Fruit fly (Drosophila melanogaster) whole organism, embryonic: ENCODE results near the gene Acp36DE.

ENCODE experiments used
- Antp ChIP-seq: fragments of 200-800 bp; sonication (Bioruptor generic); optimal IDR thresholded peaks from 3 replicates; lab custom pipeline; 2016; ENCODE audit warnings: missing biosample characterization, missing genetic modification characterization
- Atf3 ChIP-seq: fragments of 200-800 bp; sonication (Bioruptor generic); optimal IDR thresholded peaks from 3 replicates; lab custom pipeline; 2016; ENCODE audit warnings: missing biosample characterization, missing genetic modification characterization
- CG10431 ChIP-seq: fragments of 200-800 bp; sonication (Bioruptor generic); optimal IDR thresholded peaks from 3 replicates; lab custom pipeline; 2018; ENCODE audit warnings: missing biosample characterization, mild to moderate bottlenecking, missing genetic modification characterization
- CG10979 ChIP-seq: fragments of 200-800 bp; sonication (Bioruptor generic); optimal IDR thresholded peaks from 2 replicates; lab custom pipeline; 2018; ENCODE audit warnings: missing biosample characterization, mild to moderate bottlenecking, missing genetic modification characterization, moderate library complexity
- CG11695 ChIP-seq: fragments of 200-800 bp; sonication (Bioruptor generic); IDR thresholded peaks from 3 replicates; pipeline ENCODE4 v1.3.6; 2022; ENCODE audit warnings: missing biosample characterization, missing genetic modification characterization
- CG12744 ChIP-seq: fragments of 200-800 bp; sonication (Bioruptor generic); optimal IDR thresholded peaks from 2 replicates; lab custom pipeline; 2016; ENCODE audit warnings: missing biosample characterization, missing genetic modification characterization
- CG12769 ChIP-seq: fragments of 200-800 bp; sonication (Bioruptor generic); optimal IDR thresholded peaks from 2 replicates; lab custom pipeline; 2019; ENCODE audit warnings: missing biosample characterization, mild to moderate bottlenecking, missing genetic modification characterization, moderate library complexity
- CG13287 ChIP-seq: fragments of 200-800 bp; sonication (Bioruptor generic); IDR thresholded peaks from 2 replicates; pipeline ENCODE4 v1.3.6; 2022; ENCODE audit warnings: missing biosample characterization, missing genetic modification characterization; ENCODE audit not compliant: partially characterized antibody
- CG14014 ChIP-seq: fragments of 200-800 bp; sonication (Bioruptor generic); IDR thresholded peaks from 2 replicates; pipeline ENCODE4 v1.3.6; 2022; ENCODE audit warnings: missing biosample characterization, missing genetic modification characterization
- CG14441 ChIP-seq: fragments of 200-800 bp; sonication (Bioruptor generic); IDR thresholded peaks from 2 replicates; pipeline ENCODE4 v1.3.6; 2022; ENCODE audit warnings: missing biosample characterization, missing genetic modification characterization
- CG15011 ChIP-seq: fragments of 200-800 bp; sonication (Bioruptor generic); optimal IDR thresholded peaks from 3 replicates; lab custom pipeline; 2018; ENCODE audit warnings: missing biosample characterization, mild to moderate bottlenecking, missing genetic modification characterization
- CG16863 ChIP-seq: fragments of 200-800 bp; sonication (Bioruptor generic); optimal IDR thresholded peaks from 3 replicates; lab custom pipeline; 2016; ENCODE audit warnings: missing biosample characterization, missing genetic modification characterization
- CG17328 ChIP-seq: fragments of 200-800 bp; sonication (Bioruptor generic); IDR thresholded peaks from 2 replicates; pipeline ENCODE4 v1.3.6; 2022; ENCODE audit warnings: missing biosample characterization, missing genetic modification characterization
- CG17912 ChIP-seq: fragments of 200-800 bp; sonication (Bioruptor generic); optimal IDR thresholded peaks from 2 replicates; lab custom pipeline; 2018; ENCODE audit warnings: missing biosample characterization, mild to moderate bottlenecking, missing genetic modification characterization
- CG2129 ChIP-seq: fragments of 200-800 bp; sonication (Bioruptor generic); IDR thresholded peaks from 2 replicates; pipeline ENCODE4 v1.3.6; 2022; ENCODE audit warnings: missing biosample characterization, missing genetic modification characterization; ENCODE audit not compliant: partially characterized antibody
- CG2875 ChIP-seq: fragments of 200-800 bp; sonication (Bioruptor generic); optimal IDR thresholded peaks from 2 replicates; lab custom pipeline; 2017; ENCODE audit warnings: missing biosample characterization, mild to moderate bottlenecking, missing genetic modification characterization, missing genetic modification reagents
- CG30403 ChIP-seq: fragments of 200-800 bp; sonication (Bioruptor generic); optimal IDR thresholded peaks from 3 replicates; lab custom pipeline; 2016; ENCODE audit warnings: missing biosample characterization, missing genetic modification characterization
- CG3407 ChIP-seq: fragments of 200-800 bp; sonication (Bioruptor generic); optimal IDR thresholded peaks from 2 replicates; lab custom pipeline; 2018; ENCODE audit warnings: missing biosample characterization, mild to moderate bottlenecking, missing genetic modification characterization
- CG4282 ChIP-seq: fragments of 200-800 bp; sonication (Bioruptor generic); optimal IDR thresholded peaks from 2 replicates; lab custom pipeline; 2016; ENCODE audit warnings: missing biosample characterization, missing genetic modification characterization
- CG4404 ChIP-seq: fragments of 200-800 bp; sonication (Bioruptor generic); IDR thresholded peaks from 2 replicates; pipeline ENCODE4 v1.3.6; 2022; ENCODE audit warnings: missing biosample characterization, missing genetic modification characterization
- CG6654 ChIP-seq: fragments of 200-800 bp; sonication (Bioruptor generic); optimal IDR thresholded peaks from 2 replicates; lab custom pipeline; 2017; ENCODE audit warnings: missing biosample characterization, mild to moderate bottlenecking, missing genetic modification characterization
- CG6689 ChIP-seq: fragments of 200-800 bp; sonication (Bioruptor generic); IDR thresholded peaks from 2 replicates; pipeline ENCODE4 v1.3.6; 2022; ENCODE audit warnings: missing biosample characterization, missing genetic modification characterization
- CG7963 ChIP-seq: fragments of 200-800 bp; sonication (Bioruptor generic); IDR thresholded peaks from 3 replicates; pipeline ENCODE4 v1.3.6; 2022; ENCODE audit warnings: missing biosample characterization, missing genetic modification characterization; ENCODE audit not compliant: partially characterized antibody
- CG8281 ChIP-seq: fragments of 200-800 bp; sonication (Bioruptor generic); optimal IDR thresholded peaks from 2 replicates; lab custom pipeline; 2018; ENCODE audit warnings: missing biosample characterization, mild to moderate bottlenecking, missing genetic modification characterization, moderate library complexity
- CG9727 ChIP-seq: fragments of 200-800 bp; sonication (Bioruptor generic); optimal IDR thresholded peaks from 3 replicates; lab custom pipeline; 2017; ENCODE audit warnings: missing biosample characterization, mild to moderate bottlenecking, missing genetic modification characterization
- Drgx ChIP-seq: fragments of 200-800 bp; sonication (Bioruptor generic); IDR thresholded peaks from 2 replicates; pipeline ENCODE4 v1.3.6; 2022; ENCODE audit warnings: missing biosample characterization, missing genetic modification characterization
- Fer1 ChIP-seq: fragments of 200-800 bp; sonication (Bioruptor generic); optimal IDR thresholded peaks from 2 replicates; lab custom pipeline; 2017; ENCODE audit warnings: missing biosample characterization, mild to moderate bottlenecking, missing genetic modification characterization
- GATAe ChIP-seq: fragments of 200-800 bp; sonication (Bioruptor generic); conservative IDR thresholded peaks from 2 replicates; pipeline ENCODE4 v1.3.6; 2022; ENCODE audit warnings: missing biosample characterization, missing genetic modification characterization
- HLH3B ChIP-seq: fragments of 200-800 bp; sonication (Bioruptor generic); IDR thresholded peaks from 2 replicates; pipeline ENCODE4 v1.3.6; 2022; ENCODE audit warnings: missing biosample characterization, missing genetic modification characterization
- Hmr ChIP-seq: fragments of 200-800 bp; sonication (Bioruptor generic); optimal IDR thresholded peaks from 3 replicates; lab custom pipeline; 2017; ENCODE audit warnings: mild to moderate bottlenecking, missing biosample characterization, missing genetic modification reagents, missing genetic modification characterization
- Rfx ChIP-seq: fragments of 200-800 bp; sonication (Bioruptor generic); IDR thresholded peaks from 2 replicates; pipeline ENCODE4 v1.3.6; 2022; ENCODE audit warnings: missing biosample characterization, missing genetic modification characterization
- Side ChIP-seq: fragments of 200-800 bp; sonication (Bioruptor generic); optimal IDR thresholded peaks from 2 replicates; lab custom pipeline; 2016; ENCODE audit warnings: missing biosample characterization, missing genetic modification characterization
- cad ChIP-seq: fragments of >200 bp; optimal IDR thresholded peaks from 2 replicates; lab custom pipeline; 2017; ENCODE audit warnings: missing biosample characterization, missing genetic modification characterization
- croc ChIP-seq: fragments of 200-800 bp; sonication (Bioruptor generic); conservative IDR thresholded peaks from 3 replicates; pipeline ENCODE4 v1.3.6; 2022; ENCODE audit warnings: missing biosample characterization, missing genetic modification characterization
- cwo ChIP-seq: fragments of 200-800 bp; sonication (Bioruptor generic); optimal IDR thresholded peaks from 3 replicates; lab custom pipeline; 2017; ENCODE audit warnings: missing biosample characterization, missing genetic modification characterization, mild to moderate bottlenecking, moderate library complexity, missing genetic modification reagents
- dimm ChIP-seq: fragments of 200-800 bp; sonication (Bioruptor generic); IDR thresholded peaks from 2 replicates; pipeline ENCODE4 v1.3.6; 2022; ENCODE audit warnings: missing biosample characterization, missing genetic modification characterization
- exex ChIP-seq: fragments of 200-800 bp; sonication (Bioruptor generic); optimal IDR thresholded peaks from 4 replicates; lab custom pipeline; 2018; ENCODE audit warnings: missing biosample characterization, mild to moderate bottlenecking, missing genetic modification characterization, moderate library complexity
- gem ChIP-seq: fragments of 200-800 bp; sonication (Bioruptor generic); optimal IDR thresholded peaks from 2 replicates; lab custom pipeline; 2019; ENCODE audit warnings: missing biosample characterization, mild to moderate bottlenecking, missing genetic modification characterization, moderate library complexity
- gro ChIP-seq: fragments of 200-800 bp; sonication (Bioruptor generic); optimal IDR thresholded peaks from 2 replicates; lab custom pipeline; 2016; ENCODE audit warnings: missing biosample characterization, missing genetic modification characterization
- luna ChIP-seq: fragments of 200-800 bp; sonication (Bioruptor generic); optimal IDR thresholded peaks from 2 replicates; lab custom pipeline; 2016; ENCODE audit warnings: missing biosample characterization, missing genetic modification characterization
- nerfin-2 ChIP-seq: fragments of 200-800 bp; sonication (Bioruptor generic); IDR thresholded peaks from 2 replicates; pipeline ENCODE4 v1.3.6; 2022; ENCODE audit warnings: missing biosample characterization, missing genetic modification characterization; ENCODE audit not compliant: partially characterized antibody
- phol ChIP-seq: fragments of 200-800 bp; sonication (Bioruptor generic); optimal IDR thresholded peaks from 3 replicates; lab custom pipeline; 2018; ENCODE audit warnings: missing biosample characterization, mild to moderate bottlenecking, missing genetic modification characterization, moderate library complexity
- repo ChIP-seq: fragments of 200-800 bp; sonication (Bioruptor generic); optimal IDR thresholded peaks from 2 replicates; lab custom pipeline; 2016; ENCODE audit warnings: missing biosample characterization, missing genetic modification characterization
- seq ChIP-seq: fragments of 200-800 bp; sonication (Bioruptor generic); IDR thresholded peaks from 2 replicates; pipeline ENCODE4 v1.3.6; 2022; ENCODE audit warnings: missing biosample characterization, missing genetic modification characterization
- sna ChIP-seq: fragments of 200-800 bp; sonication (Bioruptor generic); IDR thresholded peaks from 2 replicates; pipeline ENCODE4 v1.3.6; 2022; ENCODE audit warnings: missing biosample characterization, missing genetic modification characterization; ENCODE audit not compliant: partially characterized antibody
- sqz ChIP-seq: fragments of 200-800 bp; sonication (Bioruptor generic); optimal IDR thresholded peaks from 3 replicates; lab custom pipeline; 2018; ENCODE audit warnings: missing biosample characterization, mild to moderate bottlenecking, missing genetic modification characterization
- ssp ChIP-seq: fragments of 200-800 bp; sonication (Bioruptor generic); IDR thresholded peaks from 2 replicates; pipeline ENCODE4 v1.3.6; 2022; ENCODE audit warnings: missing biosample characterization, missing genetic modification characterization
- toy ChIP-seq: fragments of 200-800 bp; sonication (Bioruptor generic); IDR thresholded peaks from 2 replicates; pipeline ENCODE4 v1.3.6; 2022; ENCODE audit warnings: missing biosample characterization, missing genetic modification characterization
- tx ChIP-seq: fragments of 200-800 bp; sonication (Bioruptor generic); optimal IDR thresholded peaks from 2 replicates; lab custom pipeline; 2016; ENCODE audit warnings: missing biosample characterization, missing genetic modification characterization
- wor ChIP-seq: fragments of 200-800 bp; sonication (Bioruptor generic); IDR thresholded peaks from 2 replicates; pipeline ENCODE4 v1.3.6; 2022; ENCODE audit warnings: missing biosample characterization, missing genetic modification characterization
- yki ChIP-seq: fragments of >200 bp; optimal IDR thresholded peaks from 3 replicates; lab custom pipeline; 2018
- zen ChIP-seq: fragments of 200-800 bp; sonication (Bioruptor generic); optimal IDR thresholded peaks from 3 replicates; lab custom pipeline; 2018; ENCODE audit warnings: missing biosample characterization, mild to moderate bottlenecking, missing genetic modification characterization, moderate library complexity

Acp36DE gene

DNA sequence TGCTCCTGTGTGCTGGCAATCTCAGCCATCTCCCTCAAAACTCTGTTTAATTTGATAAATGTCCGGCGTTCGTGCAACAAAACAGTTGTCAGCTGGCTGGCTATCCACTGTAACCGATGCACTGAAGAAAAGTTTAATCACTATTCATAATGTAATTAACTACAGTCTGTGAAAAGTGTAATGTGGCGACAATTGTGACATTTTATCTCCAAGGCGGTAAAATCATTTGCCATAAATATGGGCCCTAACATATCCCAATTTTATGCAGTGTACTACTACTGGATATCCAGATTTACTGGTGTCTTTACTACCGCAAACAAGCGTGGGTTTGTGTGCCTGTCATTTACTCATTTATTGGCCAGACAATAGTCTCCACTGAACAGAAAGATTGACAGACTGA lies 30.1 kb downstream of the Acp36DE start (continued):
- TF ChIP-seq toy (GFP tag; lab: Robert Waterston, UW) (no peak), dimm (GFP tag; lab: Robert Waterston, UW) (no peak), CG10431 (GFP tag; lab: Kevin White, UChicago) (no peak), CG7963 (GFP tag; lab: Robert Waterston, UW) (no peak), sqz (GFP tag; lab: Kevin White, UChicago) (no peak), CG2875 (GFP tag; lab: Kevin White, UChicago) (peak; percentile 1), CG10979 (peak; percentile 16), CG17328 (GFP tag; lab: Robert Waterston, UW) (peak; percentile 62), gem (tag; lab: Kevin White, UChicago) (peak; percentile 63), CG11695 (GFP tag; lab: Robert Waterston, UW) (0 out of 3 replicates have a peak, but pooled peaks have one; percentile 32), wor (no peak), CG17912 (GFP tag; lab: Kevin White, UChicago) (no peak), luna (no peak), seq (GFP tag; lab: Robert Waterston, UW) (0 out of 2 replicates have a peak, but pooled peaks have one; percentile 39), CG4282 (GFP tag; lab: Kevin White, UChicago) (no peak), CG3407 (GFP tag; lab: Kevin White, UChicago) (peak; percentile 49), CG14441 (peak; percentile 70), Drgx (GFP tag; lab: Robert Waterston, UW) (peak; percentile 84), Antp (peak; percentile 33), CG9727 (GFP tag; lab: Kevin White, UChicago) (no peak), Side (GFP tag; lab: Kevin White, UChicago) (peak; percentile 4), phol (tag; lab: Kevin White, UChicago) (peak; percentile 39), sna (GFP tag; lab: Robert Waterston, UW) (no peak), yki (lab: Kevin White, UChicago) (no peak), Fer1 (GFP tag; lab: Kevin White, UChicago) (peak; percentile 8), CG6654 (GFP tag; lab: Kevin White, UChicago) (no peak), GATAe (GFP tag; lab: Robert Waterston, UW) (no peak), CG8281 (peak; percentile 80), CG6689 (no peak), CG2129 (GFP tag; lab: Robert Waterston, UW) (no peak), repo (GFP tag; lab: Kevin White, UChicago) (no peak), Rfx (GFP tag; lab: Robert Waterston, UW) (peak; percentile 66), gro (no peak), cad (GFP tag; lab: Kevin White, UChicago) (no peak), cwo (GFP tag; lab: Kevin White, UChicago) (peak; percentile 19), CG30403 (GFP tag; lab: Kevin White, UChicago) (peak; percentile 30), CG12769 (tag; lab: Kevin White, UChicago) (peak; percentile 42), CG12744 (GFP tag; lab: Kevin White, UChicago) (no peak), exex (tag; lab: Kevin White, UChicago) (no peak), zen (tag; lab: Kevin White, UChicago) (no peak), tx (GFP tag; lab: Kevin White, UChicago) (peak; percentile 24), HLH3B (GFP tag; lab: Robert Waterston, UW) (peak; percentile 61; the same call in 1 of the 2 replicates), CG13287 (GFP tag; lab: Robert Waterston, UW) (no peak), CG4404 (GFP tag; lab: Robert Waterston, UW) (peak; percentile 44), croc (GFP tag; lab: Robert Waterston, UW) (no peak), nerfin-2 (no peak), CG14014 (0 out of 2 replicates have a peak, but pooled peaks have one; percentile 54), CG15011 (GFP tag; lab: Kevin White, UChicago) (no peak), CG16863 (GFP tag; lab: Kevin White, UChicago) (no peak), ssp (GFP tag; lab: Robert Waterston, UW) (no peak), Atf3 (GFP tag; lab: Kevin White, UChicago) (no peak), Hmr (GFP tag; lab: Kevin White, UChicago) (peak; percentile 35)
